Fruit fly (Drosophila melanogaster) whole organism, prepupa: ENCODE measurements around the gene CG12057.

Source experiments
- Ets96B ChIP-seq: fragments of 200-800 bp; optimal IDR thresholded peaks from 2 replicates; lab custom pipeline; 2019; ENCODE audit warnings: missing biosample characterization, mild to moderate bottlenecking, missing genetic modification characterization, moderate library complexity
- Met ChIP-seq: fragments of 200-800 bp; sonication (Bioruptor generic); optimal IDR thresholded peaks from 3 replicates; lab custom pipeline; 2016; ENCODE audit warnings: missing biosample characterization, missing genetic modification characterization

- TF ChIP-seq Ets96B (no peak), Met (no peak)
Measured at dm6 chrX:9216572-9216971, 25.1 kb downstream of the CG12057 start, which contains the start of gene CG15369.
